Fruit fly (Drosophila melanogaster) whole organism, pupa: Measurements from ENCODE around the gene CG5104.

Experiments
- CG12605 ChIP-seq: fragments of 200-800 bp; sonication (Bioruptor generic); IDR thresholded peaks from 2 replicates; pipeline ENCODE4 v1.3.6; 2022; ENCODE audit warnings: missing biosample characterization, missing genetic modification characterization
- CG15710 ChIP-seq: fragments of 200-800 bp; sonication (Bioruptor generic); optimal IDR thresholded peaks from 2 replicates; lab custom pipeline; 2018; ENCODE audit warnings: missing biosample characterization, mild to moderate bottlenecking, missing genetic modification characterization, moderate library complexity
- CG32121 ChIP-seq: fragments of 200-800 bp; sonication (Bioruptor generic); IDR thresholded peaks from 2 replicates; pipeline ENCODE4 v1.3.6; 2022; ENCODE audit warnings: missing biosample characterization, missing genetic modification characterization
- CG34367 ChIP-seq: fragments of 200-800 bp; sonication (Bioruptor generic); optimal IDR thresholded peaks from 2 replicates; lab custom pipeline; 2018; ENCODE audit warnings: missing biosample characterization, mild to moderate bottlenecking, missing genetic modification characterization
- CG4496 ChIP-seq: fragments of 200-800 bp; sonication (Bioruptor generic); IDR thresholded peaks from 3 replicates; pipeline ENCODE4 v1.3.6; 2022; ENCODE audit warnings: missing biosample characterization, missing genetic modification characterization
- CG8159 ChIP-seq: fragments of 200-800 bp; sonication (Bioruptor generic); optimal IDR thresholded peaks from 3 replicates; lab custom pipeline; 2018; ENCODE audit warnings: missing biosample characterization, mild to moderate bottlenecking, missing genetic modification characterization, moderate library complexity
- CG8301 ChIP-seq: fragments of 200-800 bp; sonication (Bioruptor generic); optimal IDR thresholded peaks from 2 replicates; lab custom pipeline; 2018; ENCODE audit warnings: missing biosample characterization, mild to moderate bottlenecking, missing genetic modification characterization
- D1 ChIP-seq: fragments of 200-800 bp; sonication (Bioruptor generic); optimal IDR thresholded peaks from 2 replicates; lab custom pipeline; 2018; ENCODE audit warnings: missing biosample characterization, mild to moderate bottlenecking, missing genetic modification characterization, moderate library complexity
- EcR ChIP-seq: fragments of 200-800 bp; sonication (Bioruptor generic); optimal IDR thresholded peaks from 3 replicates; lab custom pipeline; 2019; ENCODE audit warnings: missing biosample characterization, missing genetic modification characterization, mild to moderate bottlenecking, moderate library complexity, missing genetic modification reagents
- Pif1B ChIP-seq: fragments of 200-800 bp; sonication (Bioruptor generic); optimal IDR thresholded peaks from 3 replicates; lab custom pipeline; 2016; ENCODE audit warnings: missing biosample characterization, missing genetic modification characterization
- Snoo ChIP-seq: fragments of 200-800 bp; sonication (Bioruptor generic); optimal IDR thresholded peaks from 3 replicates; lab custom pipeline; 2017; ENCODE audit warnings: missing biosample characterization, mild to moderate bottlenecking, missing genetic modification characterization, inconsistent platforms
- fd96Ca ChIP-seq: fragments of 200-800 bp; sonication (Bioruptor generic); IDR thresholded peaks from 3 replicates; pipeline ENCODE4 v1.3.6; 2022; ENCODE audit warnings: missing biosample characterization, missing genetic modification characterization
- gl ChIP-seq: fragments of 200-800 bp; sonication (Bioruptor generic); optimal IDR thresholded peaks from 2 replicates; lab custom pipeline; 2018; ENCODE audit warnings: missing biosample characterization, mild to moderate bottlenecking, missing genetic modification characterization

dm6 chr3L:20551862-20552261 lies 31.1 kb downstream of the CG5104 start:
- TF ChIP-seq Snoo (tag; lab: Kevin White, UChicago) (peak; percentile 44), CG15710 (tag; lab: Kevin White, UChicago) (peak; percentile 63), D1 (tag; lab: Kevin White, UChicago) (no peak), CG32121 (GFP tag; lab: Robert Waterston, UW) (no peak), CG8301 (tag; lab: Kevin White, UChicago) (peak; percentile 63), CG4496 (GFP tag; lab: Robert Waterston, UW) (peak; percentile 70; the same call in 1 of the 3 replicates), CG8159 (tag; lab: Kevin White, UChicago) (peak; percentile 68), EcR (no peak), gl (peak; percentile 34), Pif1B (GFP tag; lab: Kevin White, UChicago) (peak; percentile 73), fd96Ca (GFP tag; lab: Robert Waterston, UW) (peak; percentile 64; the same call in 2 of the 3 replicates), CG12605 (GFP tag; lab: Robert Waterston, UW) (peak; percentile 54; the same call in 1 of the 2 replicates), CG34367 (peak; percentile 43)
